Worm (Caenorhabditis elegans) whole organism, mixed stage, embryonic: ENCODE data around the gene ckb-2.

Experiments
- M03D4.4 ChIP-seq: sonication (generic microtip); optimal IDR thresholded peaks from 2 replicates; lab custom pipeline; 2017; ENCODE audit warnings: mild to moderate bottlenecking, missing genetic modification characterization, missing compliant biosample characterization
- bed-3 ChIP-seq: fragments of 200-800 bp; sonication (Bioruptor generic); optimal IDR thresholded peaks from 3 replicates; lab custom pipeline; 2018; ENCODE audit warnings: mild to moderate bottlenecking, missing genetic modification characterization, moderate library complexity, missing compliant biosample characterization
- blmp-1 ChIP-seq: fragments of 150-350 bp; optimal IDR thresholded peaks from 2 replicates; lab custom pipeline; 2014; ENCODE audit warnings: missing biosample characterization, missing genetic modification characterization
- ces-1 ChIP-seq: fragments of 150-350 bp; optimal IDR thresholded peaks from 2 replicates; lab custom pipeline; 2014; ENCODE audit warnings: missing biosample characterization, missing genetic modification reagents, missing genetic modification characterization
- cnd-1 ChIP-seq: fragments of 200-800 bp; sonication (Bioruptor generic); optimal IDR thresholded peaks from 2 replicates; lab custom pipeline; 2018; ENCODE audit warnings: mild to moderate bottlenecking, missing genetic modification characterization, missing compliant biosample characterization
- drap-1 ChIP-seq: fragments of 200-800 bp; sonication (Bioruptor generic); optimal IDR thresholded peaks from 3 replicates; lab custom pipeline; 2018; ENCODE audit warnings: mild to moderate bottlenecking, missing genetic modification characterization, missing compliant biosample characterization
- elt-1 ChIP-seq: sonication (generic microtip); optimal IDR thresholded peaks from 2 replicates; lab custom pipeline; 2017; ENCODE audit warnings: missing genetic modification characterization, mild to moderate bottlenecking, missing compliant biosample characterization, antibody characterized with exemption, moderate library complexity, borderline replicate concordance; ENCODE audit not compliant: insufficient read depth
- elt-3 ChIP-seq: fragments of 150-350 bp; optimal IDR thresholded peaks from 2 replicates; lab custom pipeline; 2014; ENCODE audit warnings: missing biosample characterization, missing genetic modification characterization
- flh-1 ChIP-seq: fragments of 200-800 bp; sonication (Bioruptor generic); optimal IDR thresholded peaks from 2 replicates; lab custom pipeline; 2018; ENCODE audit warnings: mild to moderate bottlenecking, missing genetic modification characterization, moderate library complexity, missing compliant biosample characterization
- ham-2 ChIP-seq: fragments of 200-800 bp; sonication (Bioruptor generic); optimal IDR thresholded peaks from 2 replicates; lab custom pipeline; 2018; ENCODE audit warnings: mild to moderate bottlenecking, missing genetic modification characterization, missing compliant biosample characterization
- lin-32 ChIP-seq: fragments of 200-800 bp; sonication (Bioruptor generic); optimal IDR thresholded peaks from 2 replicates; lab custom pipeline; 2018; ENCODE audit warnings: mild to moderate bottlenecking, missing genetic modification characterization, missing compliant biosample characterization
- lsy-2 ChIP-seq: fragments of 150-350 bp; optimal IDR thresholded peaks from 2 replicates; lab custom pipeline; 2014; ENCODE audit warnings: missing biosample characterization, missing genetic modification characterization
- mab-5 ChIP-seq: fragments of 150-350 bp; optimal IDR thresholded peaks from 2 replicates; lab custom pipeline; 2014; ENCODE audit warnings: missing biosample characterization, missing genetic modification characterization
- mep-1 ChIP-seq: fragments of 150-350 bp; optimal IDR thresholded peaks from 2 replicates; lab custom pipeline; 2017; ENCODE audit warnings: missing biosample characterization, missing genetic modification reagents, missing genetic modification characterization, inconsistent platforms
- mls-2 ChIP-seq: sonication (generic microtip); optimal IDR thresholded peaks from 2 replicates; lab custom pipeline; 2016; ENCODE audit warnings: mild to moderate bottlenecking, missing genetic modification characterization, moderate library complexity, missing compliant biosample characterization
- nhr-12 ChIP-seq: fragments of 150-350 bp; optimal IDR thresholded peaks from 2 replicates; lab custom pipeline; 2014; ENCODE audit warnings: missing biosample characterization, missing genetic modification characterization
- nhr-2 ChIP-seq: fragments of 150-350 bp; optimal IDR thresholded peaks from 2 replicates; lab custom pipeline; 2014; ENCODE audit warnings: missing biosample characterization, missing genetic modification characterization
- nhr-28 ChIP-seq: fragments of 150-350 bp; optimal IDR thresholded peaks from 2 replicates; lab custom pipeline; 2014; ENCODE audit warnings: missing biosample characterization, missing genetic modification characterization
- nhr-76 ChIP-seq: sonication (generic microtip); optimal IDR thresholded peaks from 2 replicates; lab custom pipeline; 2017; ENCODE audit warnings: missing biosample characterization, missing genetic modification characterization
- sem-2 ChIP-seq: fragments of 200-800 bp; sonication (Bioruptor generic); optimal IDR thresholded peaks from 2 replicates; lab custom pipeline; 2018; ENCODE audit warnings: mild to moderate bottlenecking, missing genetic modification characterization, missing compliant biosample characterization
- snpc-4 ChIP-seq: fragments of 150-350 bp; optimal IDR thresholded peaks from 2 replicates; lab custom pipeline; 2014; ENCODE audit warnings: missing biosample characterization, missing genetic modification characterization
- sptf-1 ChIP-seq: sonication (generic microtip); optimal IDR thresholded peaks from 2 replicates; lab custom pipeline; 2017; ENCODE audit warnings: mild to moderate bottlenecking, missing genetic modification characterization, moderate library complexity, missing compliant biosample characterization
- tbx-8 ChIP-seq: fragments of 200-800 bp; sonication (Bioruptor generic); optimal IDR thresholded peaks from 2 replicates; lab custom pipeline; 2018; ENCODE audit warnings: mild to moderate bottlenecking, missing genetic modification characterization, moderate library complexity, missing compliant biosample characterization
- unc-120 ChIP-seq: sonication (generic microtip); optimal IDR thresholded peaks from 2 replicates; lab custom pipeline; 2017; ENCODE audit warnings: missing genetic modification characterization, missing compliant biosample characterization; ENCODE audit not compliant: poor library complexity, severe bottlenecking
- unc-62 ChIP-seq: fragments of 150-350 bp; optimal IDR thresholded peaks from 2 replicates; lab custom pipeline; 2014; ENCODE audit warnings: missing biosample characterization, missing genetic modification reagents, missing genetic modification characterization
- zip-8 ChIP-seq: fragments of 150-350 bp; optimal IDR thresholded peaks from 2 replicates; lab custom pipeline; 2014; ENCODE audit warnings: missing biosample characterization, missing genetic modification characterization
- ztf-11 ChIP-seq: fragments of 150-350 bp; optimal IDR thresholded peaks from 2 replicates; lab custom pipeline; 2014; ENCODE audit warnings: missing biosample characterization, missing genetic modification characterization

Gene ckb-2

DNA sequence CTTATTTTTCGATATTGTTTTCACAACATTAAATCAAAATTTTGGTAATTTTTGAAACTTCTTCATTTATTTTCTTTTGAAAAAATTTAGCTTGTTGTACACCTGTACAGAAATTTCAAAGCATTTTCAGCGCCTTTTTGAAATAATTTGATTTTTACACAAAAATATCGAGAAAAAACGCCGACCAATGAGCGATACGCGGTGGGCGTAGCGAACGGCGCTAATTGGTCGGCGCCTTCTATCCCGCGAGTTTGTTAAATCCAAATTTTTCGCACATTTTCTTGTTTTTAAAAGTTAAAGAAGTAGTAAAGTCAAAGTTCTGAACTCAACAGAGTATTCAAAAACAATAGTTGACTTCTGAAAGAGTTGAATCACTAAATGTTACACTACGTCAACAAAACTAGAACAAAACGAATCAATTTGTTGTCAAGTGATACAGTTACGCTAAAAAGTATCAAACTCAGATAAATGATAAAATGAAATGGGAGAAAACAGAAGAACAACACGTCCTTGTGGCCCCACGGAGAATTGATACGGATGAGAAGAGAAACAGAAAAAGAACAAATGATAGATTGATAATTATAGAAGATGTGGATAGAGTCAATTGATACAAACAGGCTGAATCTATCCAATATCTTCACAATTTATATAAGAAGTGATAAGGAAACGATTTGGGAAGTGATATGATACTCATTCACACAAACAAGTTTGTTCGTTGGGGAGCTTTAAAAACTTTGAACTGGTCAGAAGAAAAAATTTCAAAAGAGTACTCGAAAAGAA, 39.4 kb upstream of the ckb-2 start:
- peak; percentile 19 for TF ChIP-seq elt-3 (tag; lab: Kevin White, UChicago)
- no peak for TF ChIP-seq nhr-12 (tag; lab: Kevin White, UChicago)

- TF ChIP-seq blmp-1 (tag; lab: Kevin White, UChicago): no peak
- TF ChIP-seq mab-5: no peak
- no peak for TF ChIP-seq lin-32
Measured at ce11 chrIII:4330984-4331383, 36.8 kb upstream of the ckb-2 start, which contains the start of gene gly-6. gly-6 (minus strand) TSS chrIII:4331228.

DNA sequence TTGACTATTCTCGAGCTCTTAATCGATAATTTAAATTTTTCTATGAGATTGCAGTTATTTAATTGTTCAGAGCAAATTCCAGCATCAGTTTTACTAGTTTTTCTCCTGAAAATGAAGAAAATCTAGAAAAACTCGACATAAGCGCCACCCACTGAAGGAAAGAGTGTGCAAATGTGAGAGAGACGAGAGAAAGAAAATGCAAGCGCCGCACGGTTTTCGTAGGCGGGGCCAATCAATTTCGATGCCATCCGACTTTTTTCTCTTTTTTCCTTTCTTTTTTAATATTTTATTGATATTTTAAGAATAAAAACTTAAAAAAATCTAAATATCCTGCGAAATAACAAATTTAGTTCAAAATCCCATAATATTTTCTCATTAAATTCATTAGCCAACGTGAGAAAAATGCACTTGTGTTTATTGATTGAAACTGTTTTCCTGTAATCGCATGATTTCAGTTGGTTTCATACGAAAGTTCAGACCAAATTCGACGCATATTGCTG, 35.2 kb upstream of the ckb-2 start, which contains the start of gene cdk-12:
Gene cdk-12, plus strand, starts transcription at position 450 of the 500 bp plus-strand sequence.
- TF ChIP-seq sptf-1 (tag; lab: Kevin White, UChicago) (peak; percentile 46), tbx-8 (GFP tag; lab: Kevin White, UChicago) (no peak), zip-8 (no peak), mls-2 (no peak), mep-1 (tag; lab: Kevin White, UChicago) (peak; percentile 76), elt-3 (tag; lab: Kevin White, UChicago) (no peak), nhr-28 (tag; lab: Kevin White, UChicago) (no peak), ces-1 (peak; percentile 40), ham-2 (GFP tag; lab: Kevin White, UChicago) (no peak), blmp-1 (tag; lab: Kevin White, UChicago) (no peak), lsy-2 (peak; percentile 13)
- TF ChIP-seq, all 35 proteins: peak for 4

DNA sequence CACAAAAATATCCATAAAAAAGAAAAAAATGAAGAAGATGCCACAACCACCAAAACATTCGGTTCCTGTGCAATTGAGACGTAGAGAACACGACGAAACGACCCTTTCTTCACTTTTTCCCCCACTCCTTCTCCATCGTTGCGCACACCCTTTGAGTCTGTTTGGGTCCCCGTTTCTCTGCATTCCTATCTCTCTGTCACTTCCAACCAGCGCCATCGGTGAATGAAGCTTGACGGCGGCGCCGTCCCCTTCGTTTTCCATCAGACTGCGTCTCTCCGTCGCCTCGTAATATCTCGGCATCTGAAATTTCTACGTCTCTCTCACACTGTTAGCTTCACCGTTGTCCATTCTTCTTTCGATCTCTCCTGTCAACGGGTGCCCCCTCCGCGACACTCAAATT, 32.1 kb upstream of the ckb-2 start:
- TF ChIP-seq mls-2 (no peak), flh-1 (no peak), snpc-4 (tag; lab: Kevin White, UChicago) (no peak), mab-5 (no peak), unc-120 (tag; lab: Kevin White, UChicago) (no peak), ztf-11 (tag; lab: Kevin White, UChicago) (no peak), nhr-2 (tag; lab: Kevin White, UChicago) (no peak)

ce11 chrIII:4343070-4343469, 24.7 kb upstream of the ckb-2 start, which contains the start of the genes B0285.3 and lcmt-1:
B0285.3 (minus strand) TSS chrIII:4343336.
lcmt-1 (plus strand) TSS chrIII:4343446.
- TF ChIP-seq zip-8 (no peak), nhr-2 (tag; lab: Kevin White, UChicago) (no peak), lin-32 (no peak), ham-2 (GFP tag; lab: Kevin White, UChicago) (no peak), drap-1 (GFP tag; lab: Kevin White, UChicago) (no peak), unc-120 (tag; lab: Kevin White, UChicago) (no peak)

DNA sequence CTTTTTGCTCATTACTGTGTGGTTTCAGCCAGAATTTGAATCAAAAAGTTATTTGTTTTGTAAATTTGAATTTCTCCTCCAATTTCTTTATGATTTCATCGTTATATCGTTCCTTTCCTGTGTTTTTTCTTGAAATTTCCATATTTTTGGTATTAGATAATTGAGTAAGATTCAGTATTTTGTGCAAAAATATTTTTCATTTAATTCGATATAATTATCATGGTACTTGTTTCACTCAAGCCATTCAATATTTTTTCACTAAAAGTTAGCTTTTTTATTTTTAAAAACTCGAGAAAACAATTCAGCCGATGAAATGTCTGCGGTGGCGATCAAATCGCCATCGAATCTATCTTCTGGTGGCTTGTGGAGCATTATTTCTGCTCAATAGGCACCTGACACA, 22.7 kb upstream of the ckb-2 start, which contains the start of gene hse-5:
Gene hse-5, plus strand, starts transcription at position 301 of the 400 bp plus-strand sequence.
- TF ChIP-seq sem-2 (GFP tag; lab: Kevin White, UChicago) (no peak), unc-62 (no peak), sptf-1 (tag; lab: Kevin White, UChicago) (no peak), cnd-1 (tag; lab: Kevin White, UChicago) (no peak), mab-5 (no peak), bed-3 (GFP tag; lab: Kevin White, UChicago) (no peak), elt-1 (tag; lab: Kevin White, UChicago) (no peak), unc-120 (tag; lab: Kevin White, UChicago) (no peak), M03D4.4 (tag; lab: Kevin White, UChicago) (no peak), nhr-76 (tag; lab: Kevin White, UChicago) (no peak)
